Fruit fly (Drosophila melanogaster): ENCODE measurements around the gene se.

DNA sequence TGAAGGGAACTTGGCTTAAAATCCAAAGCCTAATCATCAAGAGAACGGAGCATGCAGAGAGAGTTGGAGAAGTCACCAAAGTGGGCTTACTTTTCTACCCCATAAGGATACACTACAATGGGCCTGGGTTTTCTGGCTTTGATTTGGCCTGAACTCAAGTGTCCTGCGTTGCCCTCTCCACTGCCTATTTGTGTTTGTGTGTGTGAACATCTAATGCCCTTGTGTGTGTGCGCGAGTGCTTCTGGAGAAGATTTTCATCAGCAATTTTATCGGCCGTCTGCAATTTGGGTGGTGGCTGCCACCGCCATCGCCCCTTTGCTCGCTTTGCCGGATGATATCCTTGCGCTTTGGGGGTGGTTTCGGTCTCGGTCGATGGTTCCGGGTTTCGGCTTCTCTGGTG lies 40.3 kb downstream of the se start:
- TF ChIP-seq Sin3A (optimal IDR thresholded peaks at IDR 0.05), result no peak
- TF ChIP-seq insv (optimal IDR thresholded peaks at IDR 0.05), result no peak
- no peak for TF ChIP-seq psq (optimal IDR thresholded peaks at IDR 0.05)
- TF ChIP-seq h (optimal IDR thresholded peaks at IDR 0.05), result no peak
